Fruit fly (Drosophila melanogaster) whole organism, pupa: Measurements from ENCODE around the gene CG12691.

ENCODE experiments used
- CG10348 ChIP-seq: fragments of 200-800 bp; sonication (Bioruptor generic); IDR thresholded peaks from 2 replicates; pipeline ENCODE4 v1.3.6; 2022; ENCODE audit warnings: missing biosample characterization, missing genetic modification characterization
- CG12605 ChIP-seq: fragments of 200-800 bp; sonication (Bioruptor generic); IDR thresholded peaks from 2 replicates; pipeline ENCODE4 v1.3.6; 2022; ENCODE audit warnings: missing biosample characterization, missing genetic modification characterization
- CG13204 ChIP-seq: fragments of 200-800 bp; sonication (Bioruptor generic); optimal IDR thresholded peaks from 2 replicates; lab custom pipeline; 2018; ENCODE audit warnings: missing biosample characterization, mild to moderate bottlenecking, missing genetic modification characterization, moderate library complexity
- CG14655 ChIP-seq: fragments of 200-800 bp; sonication (Bioruptor generic); optimal IDR thresholded peaks from 3 replicates; lab custom pipeline; 2017; ENCODE audit warnings: mild to moderate bottlenecking, missing biosample characterization, missing genetic modification reagents, missing genetic modification characterization
- CG15710 ChIP-seq: fragments of 200-800 bp; sonication (Bioruptor generic); optimal IDR thresholded peaks from 2 replicates; lab custom pipeline; 2018; ENCODE audit warnings: missing biosample characterization, mild to moderate bottlenecking, missing genetic modification characterization, moderate library complexity
- CG17806 ChIP-seq: fragments of 200-800 bp; sonication (Bioruptor generic); optimal IDR thresholded peaks from 2 replicates; lab custom pipeline; 2018; ENCODE audit warnings: missing biosample characterization, mild to moderate bottlenecking, missing genetic modification characterization, moderate library complexity
- CG32121 ChIP-seq: fragments of 200-800 bp; sonication (Bioruptor generic); IDR thresholded peaks from 2 replicates; pipeline ENCODE4 v1.3.6; 2022; ENCODE audit warnings: missing biosample characterization, missing genetic modification characterization
- CG34367 ChIP-seq: fragments of 200-800 bp; sonication (Bioruptor generic); optimal IDR thresholded peaks from 2 replicates; lab custom pipeline; 2018; ENCODE audit warnings: missing biosample characterization, mild to moderate bottlenecking, missing genetic modification characterization
- CG4496 ChIP-seq: fragments of 200-800 bp; sonication (Bioruptor generic); IDR thresholded peaks from 3 replicates; pipeline ENCODE4 v1.3.6; 2022; ENCODE audit warnings: missing biosample characterization, missing genetic modification characterization
- CG8159 ChIP-seq: fragments of 200-800 bp; sonication (Bioruptor generic); optimal IDR thresholded peaks from 3 replicates; lab custom pipeline; 2018; ENCODE audit warnings: missing biosample characterization, mild to moderate bottlenecking, missing genetic modification characterization, moderate library complexity
- CG8301 ChIP-seq: fragments of 200-800 bp; sonication (Bioruptor generic); optimal IDR thresholded peaks from 2 replicates; lab custom pipeline; 2018; ENCODE audit warnings: missing biosample characterization, mild to moderate bottlenecking, missing genetic modification characterization
- CG9948 ChIP-seq: fragments of 200-800 bp; sonication (Bioruptor generic); optimal IDR thresholded peaks from 2 replicates; lab custom pipeline; 2018; ENCODE audit warnings: missing biosample characterization, mild to moderate bottlenecking, missing genetic modification characterization, moderate library complexity
- D1 ChIP-seq: fragments of 200-800 bp; sonication (Bioruptor generic); optimal IDR thresholded peaks from 2 replicates; lab custom pipeline; 2018; ENCODE audit warnings: missing biosample characterization, mild to moderate bottlenecking, missing genetic modification characterization, moderate library complexity
- EcR ChIP-seq: fragments of 200-800 bp; sonication (Bioruptor generic); optimal IDR thresholded peaks from 3 replicates; lab custom pipeline; 2019; ENCODE audit warnings: missing biosample characterization, missing genetic modification characterization, mild to moderate bottlenecking, moderate library complexity, missing genetic modification reagents
- Ets98B ChIP-seq: fragments of 200-800 bp; sonication (Bioruptor generic); IDR thresholded peaks from 2 replicates; pipeline ENCODE4 v1.3.6; 2022; ENCODE audit warnings: missing biosample characterization, missing genetic modification characterization
- Pif1A ChIP-seq: fragments of 200-800 bp; sonication (Bioruptor generic); optimal IDR thresholded peaks from 3 replicates; lab custom pipeline; 2016; ENCODE audit warnings: missing biosample characterization, missing genetic modification characterization
- Pif1B ChIP-seq: fragments of 200-800 bp; sonication (Bioruptor generic); optimal IDR thresholded peaks from 3 replicates; lab custom pipeline; 2016; ENCODE audit warnings: missing biosample characterization, missing genetic modification characterization
- Snoo ChIP-seq: fragments of 200-800 bp; sonication (Bioruptor generic); optimal IDR thresholded peaks from 3 replicates; lab custom pipeline; 2017; ENCODE audit warnings: missing biosample characterization, mild to moderate bottlenecking, missing genetic modification characterization, inconsistent platforms
- fd96Ca ChIP-seq: fragments of 200-800 bp; sonication (Bioruptor generic); IDR thresholded peaks from 3 replicates; pipeline ENCODE4 v1.3.6; 2022; ENCODE audit warnings: missing biosample characterization, missing genetic modification characterization
- gl ChIP-seq: fragments of 200-800 bp; sonication (Bioruptor generic); optimal IDR thresholded peaks from 2 replicates; lab custom pipeline; 2018; ENCODE audit warnings: missing biosample characterization, mild to moderate bottlenecking, missing genetic modification characterization
- rn ChIP-seq: fragments of 200-800 bp; sonication (Bioruptor generic); IDR thresholded peaks from 2 replicates; pipeline ENCODE4 v1.3.6; 2022; ENCODE audit warnings: missing biosample characterization, missing genetic modification characterization

CG12691 gene

dm6 chrX:4268401-4268800 lies 2.5 kb downstream of the CG12691 start, which contains the start of gene CG15572:
Gene CG15572, plus strand, starts transcription at chrX:4268701.
- TF ChIP-seq Snoo (tag; lab: Kevin White, UChicago) (no peak), CG32121 (GFP tag; lab: Robert Waterston, UW) (no peak), CG8159 (tag; lab: Kevin White, UChicago) (no peak), CG10348 (GFP tag; lab: Robert Waterston, UW) (no peak), CG14655 (GFP tag; lab: Kevin White, UChicago) (no peak), gl (tag; lab: Kevin White, UChicago) (no peak), CG12605 (GFP tag; lab: Robert Waterston, UW) (no peak), Ets98B (GFP tag; lab: Robert Waterston, UW) (no peak), CG9948 (no peak), rn (GFP tag; lab: Robert Waterston, UW) (no peak), D1 (tag; lab: Kevin White, UChicago) (no peak), fd96Ca (GFP tag; lab: Robert Waterston, UW) (no peak), CG34367 (tag; lab: Kevin White, UChicago) (no peak), CG15710 (no peak), Pif1B (GFP tag; lab: Kevin White, UChicago) (no peak), Pif1A (GFP tag; lab: Kevin White, UChicago) (no peak), CG13204 (GFP tag; lab: Kevin White, UChicago) (no peak), CG8301 (tag; lab: Kevin White, UChicago) (no peak), EcR (GFP tag; lab: Kevin White, UChicago) (no peak)

- TF ChIP-seq Ets98B (GFP tag; lab: Robert Waterston, UW) (no peak), EcR (GFP tag; lab: Kevin White, UChicago) (no peak), gl (tag; lab: Kevin White, UChicago) (no peak), fd96Ca (GFP tag; lab: Robert Waterston, UW) (no peak), CG8301 (tag; lab: Kevin White, UChicago) (no peak), CG32121 (GFP tag; lab: Robert Waterston, UW) (no peak)
- TF ChIP-seq, all 21 proteins: peak for 0
These were observed 7.6 kb downstream of the CG12691 start for dm6 chrX:4273499-4273898.

dm6 chrX:4276900-4277299 lies 11.0 kb downstream of the CG12691 start, which contains the start of gene CG15577:
Gene CG15577, minus strand, starts transcription at chrX:4277000.
- no peak for TF ChIP-seq CG12605 (GFP tag; lab: Robert Waterston, UW)

- TF ChIP-seq CG10348 (GFP tag; lab: Robert Waterston, UW) = no peak
- no peak for TF ChIP-seq CG32121 (GFP tag; lab: Robert Waterston, UW)
- no peak for TF ChIP-seq gl (tag; lab: Kevin White, UChicago)
- TF ChIP-seq CG34367 (tag; lab: Kevin White, UChicago) = no peak
These were observed 12.0 kb downstream of the CG12691 start, which contains the start of gene CG15578 for dm6 chrX:4277861-4278260. Gene CG15578, minus strand, starts transcription at chrX:4277961.

- no peak for TF ChIP-seq D1 (tag; lab: Kevin White, UChicago)
- TF ChIP-seq CG14655 (GFP tag; lab: Kevin White, UChicago) = no peak
- TF ChIP-seq CG12605 (GFP tag; lab: Robert Waterston, UW) = peak; percentile 37; the same call in 1 of the 2 replicates
- TF ChIP-seq, all 21 proteins: peak for 1
These were observed 14.9 kb downstream of the CG12691 start for dm6 chrX:4280769-4281168.

dm6 chrX:4293418-4293817 lies 27.5 kb downstream of the CG12691 start:
- TF ChIP-seq CG12605 (GFP tag; lab: Robert Waterston, UW) = no peak
- no peak for TF ChIP-seq CG32121 (GFP tag; lab: Robert Waterston, UW)

- TF ChIP-seq CG8159 (tag; lab: Kevin White, UChicago) (no peak), CG17806 (tag; lab: Kevin White, UChicago) (no peak), Ets98B (GFP tag; lab: Robert Waterston, UW) (no peak), Pif1B (GFP tag; lab: Kevin White, UChicago) (no peak)
- TF ChIP-seq, all 21 proteins: peak for 0
These were observed 36.3 kb downstream of the CG12691 start, which contains the start of gene CG12692 for dm6 chrX:4302246-4302645. Gene CG12692, minus strand, starts transcription at chrX:4302346.

dm6 chrX:4305980-4306379 lies 40.1 kb downstream of the CG12691 start:
- no peak for TF ChIP-seq rn (GFP tag; lab: Robert Waterston, UW)
- TF ChIP-seq Snoo (tag; lab: Kevin White, UChicago) = no peak
- TF ChIP-seq CG13204 (GFP tag; lab: Kevin White, UChicago) = no peak
- no peak for TF ChIP-seq CG8159 (tag; lab: Kevin White, UChicago)
- TF ChIP-seq CG8301 (tag; lab: Kevin White, UChicago) = no peak
- TF ChIP-seq CG17806 (tag; lab: Kevin White, UChicago) = no peak
- no peak for TF ChIP-seq Pif1A (GFP tag; lab: Kevin White, UChicago)
- TF ChIP-seq CG4496 (GFP tag; lab: Robert Waterston, UW) = no peak
- no peak for TF ChIP-seq Pif1B (GFP tag; lab: Kevin White, UChicago)
- no peak for TF ChIP-seq CG14655 (GFP tag; lab: Kevin White, UChicago)
- no peak for TF ChIP-seq Ets98B (GFP tag; lab: Robert Waterston, UW)
- TF ChIP-seq CG12605 (GFP tag; lab: Robert Waterston, UW) = no peak
- no peak for TF ChIP-seq fd96Ca (GFP tag; lab: Robert Waterston, UW)
- TF ChIP-seq CG9948 = no peak
- TF ChIP-seq CG15710 = no peak
- TF ChIP-seq, all 21 proteins: peak for 0
